Worm (Caenorhabditis elegans) whole organism, mixed stage, embryonic: ENCODE results near the gene thk-1.

ENCODE experiments used
- blmp-1 ChIP-seq: fragments of 150-350 bp; optimal IDR thresholded peaks from 2 replicates; lab custom pipeline; 2014; ENCODE audit warnings: missing biosample characterization, missing genetic modification characterization
- ceh-83 ChIP-seq: fragments of 200-800 bp; sonication (Bioruptor generic); optimal IDR thresholded peaks from 2 replicates; lab custom pipeline; 2018; ENCODE audit warnings: mild to moderate bottlenecking, missing genetic modification characterization, missing compliant biosample characterization
- ces-1 ChIP-seq: fragments of 150-350 bp; optimal IDR thresholded peaks from 2 replicates; lab custom pipeline; 2014; ENCODE audit warnings: missing biosample characterization, missing genetic modification reagents, missing genetic modification characterization
- cnd-1 ChIP-seq: fragments of 200-800 bp; sonication (Bioruptor generic); optimal IDR thresholded peaks from 2 replicates; lab custom pipeline; 2018; ENCODE audit warnings: mild to moderate bottlenecking, missing genetic modification characterization, missing compliant biosample characterization
- elt-1 ChIP-seq: sonication (generic microtip); optimal IDR thresholded peaks from 2 replicates; lab custom pipeline; 2017; ENCODE audit warnings: missing genetic modification characterization, mild to moderate bottlenecking, missing compliant biosample characterization, antibody characterized with exemption, moderate library complexity, borderline replicate concordance; ENCODE audit not compliant: insufficient read depth
- lsy-2 ChIP-seq: fragments of 150-350 bp; optimal IDR thresholded peaks from 2 replicates; lab custom pipeline; 2014; ENCODE audit warnings: missing biosample characterization, missing genetic modification characterization
- mep-1 ChIP-seq: fragments of 150-350 bp; optimal IDR thresholded peaks from 2 replicates; lab custom pipeline; 2017; ENCODE audit warnings: missing biosample characterization, missing genetic modification reagents, missing genetic modification characterization, inconsistent platforms
- nhr-12 ChIP-seq: fragments of 150-350 bp; optimal IDR thresholded peaks from 2 replicates; lab custom pipeline; 2014; ENCODE audit warnings: missing biosample characterization, missing genetic modification characterization
- nhr-76 ChIP-seq: sonication (generic microtip); optimal IDR thresholded peaks from 2 replicates; lab custom pipeline; 2017; ENCODE audit warnings: missing biosample characterization, missing genetic modification characterization
- snpc-4 ChIP-seq: fragments of 150-350 bp; optimal IDR thresholded peaks from 2 replicates; lab custom pipeline; 2014; ENCODE audit warnings: missing biosample characterization, missing genetic modification characterization
- unc-62 ChIP-seq: fragments of 150-350 bp; optimal IDR thresholded peaks from 2 replicates; lab custom pipeline; 2014; ENCODE audit warnings: missing biosample characterization, missing genetic modification reagents, missing genetic modification characterization

DNA sequence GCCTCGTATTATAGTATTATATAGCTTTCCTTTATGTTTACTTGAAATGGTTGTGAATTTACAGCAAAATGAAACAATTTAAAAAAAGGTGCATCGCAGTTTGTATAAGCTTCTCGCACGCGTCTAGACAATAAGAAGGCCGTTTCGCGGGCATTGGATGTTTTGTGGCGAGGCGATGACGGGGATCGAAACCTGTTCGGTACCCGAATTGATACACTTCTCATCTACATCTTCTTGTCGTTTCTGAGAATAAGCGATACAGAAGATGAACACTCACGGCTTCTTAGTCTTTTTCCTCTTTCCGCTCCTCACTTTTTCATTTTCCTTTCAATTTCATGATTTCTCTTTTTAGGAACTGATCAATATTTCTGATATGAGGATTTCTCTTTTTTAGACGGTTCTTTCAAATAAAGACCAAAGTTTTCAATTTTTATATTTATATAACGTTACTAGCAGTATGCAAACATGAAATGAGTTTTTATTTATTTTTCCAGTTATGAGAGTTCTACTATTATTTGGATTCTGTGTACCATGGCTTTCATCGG, 35.6 kb downstream of the thk-1 start, which contains the start of gene F01G10.10:
- TF ChIP-seq nhr-12 (no peak), elt-1 (no peak), nhr-76 (tag; lab: Kevin White, UChicago) (no peak), snpc-4 (tag; lab: Kevin White, UChicago) (no peak), mep-1 (tag; lab: Kevin White, UChicago) (no peak), ces-1 (GFP tag; lab: Kevin White, UChicago) (no peak), unc-62 (GFP tag; lab: Kevin White, UChicago) (no peak), lsy-2 (tag; lab: Kevin White, UChicago) (no peak), ceh-83 (GFP tag; lab: Kevin White, UChicago) (no peak), blmp-1 (tag; lab: Kevin White, UChicago) (peak; percentile 66), cnd-1 (tag; lab: Kevin White, UChicago) (no peak)
